Worm (Caenorhabditis elegans) whole organism, L4 larva: Measurements from ENCODE around the gene ifbp-1.

Experiments used
- Y5F2A.4 ChIP-seq: fragments of 200-800 bp; sonication (Bioruptor generic); optimal IDR thresholded peaks from 2 replicates; lab custom pipeline; 2018; ENCODE audit warnings: mild to moderate bottlenecking, missing genetic modification characterization, missing compliant biosample characterization
- aha-1 ChIP-seq: fragments of 150-350 bp; peaks from one replicate; lab custom pipeline; 2014; ENCODE audit warnings: missing biosample characterization, missing genetic modification characterization
- daf-19 ChIP-seq: fragments of 200-800 bp; sonication (Bioruptor generic); conservative IDR thresholded peaks from 2 replicates; pipeline ENCODE4 v1.3.6; 2022; ENCODE audit warnings: missing genetic modification characterization, missing compliant biosample characterization
- lim-7 ChIP-seq: fragments of 200-800 bp; sonication (Bioruptor generic); IDR thresholded peaks from 2 replicates; pipeline ENCODE4 v1.3.6; 2022; ENCODE audit warnings: missing genetic modification characterization, missing compliant biosample characterization
- lin-13 ChIP-seq: fragments of 150-350 bp; optimal IDR thresholded peaks from 2 replicates; lab custom pipeline; 2014; ENCODE audit warnings: missing biosample characterization, missing genetic modification reagents, missing genetic modification characterization
- mdl-1 ChIP-seq, 2 experiments: fragments of 150-350 bp in 1 of 2; sonication (generic microtip) in 1 of 2; optimal IDR thresholded peaks; 2 replicates each; lab custom pipeline; 2014 to 2017; ENCODE audit warnings: missing biosample characterization in 2 of 2, missing genetic modification characterization in 2 of 2
- nhr-25 ChIP-seq: sonication (generic microtip); optimal IDR thresholded peaks from 2 replicates; lab custom pipeline; 2017; ENCODE audit warnings: missing genetic modification characterization, mild to moderate bottlenecking, missing compliant biosample characterization, antibody characterized with exemption, moderate library complexity, borderline replicate concordance; ENCODE audit not compliant: insufficient read depth
- nhr-28 ChIP-seq: fragments of 150-350 bp; optimal IDR thresholded peaks from 2 replicates; lab custom pipeline; 2014; ENCODE audit warnings: missing biosample characterization, missing genetic modification characterization
- nhr-48 ChIP-seq: sonication (generic microtip); optimal IDR thresholded peaks from 2 replicates; lab custom pipeline; 2016; ENCODE audit warnings: mild to moderate bottlenecking, missing genetic modification characterization, missing compliant biosample characterization
- nhr-6 ChIP-seq: fragments of 150-350 bp; optimal IDR thresholded peaks from 2 replicates; lab custom pipeline; 2014; ENCODE audit warnings: missing biosample characterization, missing genetic modification characterization
- spr-1 ChIP-seq: sonication (generic microtip); optimal IDR thresholded peaks from 2 replicates; lab custom pipeline; 2016; ENCODE audit warnings: mild to moderate bottlenecking, missing genetic modification characterization, missing compliant biosample characterization
- unc-130 ChIP-seq: sonication (generic microtip); optimal IDR thresholded peaks from 2 replicates; lab custom pipeline; 2016; ENCODE audit warnings: missing genetic modification reagents, missing genetic modification characterization, missing compliant biosample characterization
- unc-62 ChIP-seq, 3 experiments: fragments of 150-350 bp in 1 of 3; sonication (generic microtip); optimal IDR thresholded peaks in 2 of 3; peaks in 1 of 3; 1 replicate in 1 of 3; 2 replicates in 2 of 3; lab custom pipeline; 2014 to 2017; ENCODE audit warnings: missing biosample characterization in 3 of 3, missing genetic modification characterization in 3 of 3, missing genetic modification reagents in 3 of 3, missing genotype in 1 of 3

DNA sequence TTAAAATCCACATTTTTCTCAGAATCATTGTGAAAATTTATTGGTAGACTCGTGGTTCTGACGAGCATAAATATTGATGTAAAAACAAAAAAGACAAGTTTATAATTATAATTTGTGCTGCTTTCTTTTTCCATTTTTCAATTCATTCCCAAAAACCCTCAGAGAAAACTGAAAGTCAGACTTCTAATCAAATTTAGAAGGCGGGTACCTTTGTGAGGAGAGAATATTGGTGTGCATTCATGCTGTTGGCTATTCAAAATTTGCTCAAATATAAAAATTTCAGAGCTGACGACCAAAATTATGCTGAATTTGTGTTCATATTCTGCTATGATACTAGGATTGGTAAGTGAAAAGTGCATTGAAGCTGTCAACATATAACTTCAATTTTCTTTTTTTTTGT, 13.0 kb downstream of the ifbp-1 start, which contains the start of gene srx-125:
- TF ChIP-seq lim-7 (GFP tag; lab: Robert Waterston, UW) (no peak), mdl-1 (tag; optimal IDR thresholded peaks at IDR 0.05; lab: Kevin White, UChicago) (no peak), spr-1 (no peak), nhr-25 (tag; lab: Kevin White, UChicago) (no peak), nhr-6 (tag; lab: Kevin White, UChicago) (no peak), nhr-48 (tag; lab: Kevin White, UChicago) (no peak), nhr-28 (tag; lab: Kevin White, UChicago) (no peak), aha-1 (tag; lab: Kevin White, UChicago) (no peak), unc-130 (GFP tag; lab: Kevin White, UChicago) (no peak), lin-13 (GFP tag; lab: Kevin White, UChicago) (no peak), daf-19 (GFP tag; lab: Robert Waterston, UW) (no peak), unc-62 (GFP tag; optimal IDR thresholded peaks at IDR 0.05 in 1 of 2; lab: Kevin White, UChicago) (peak in 1 of 2 experiments; percentile 46), unc-62 (tag; optimal IDR thresholded peaks at IDR 0.05; lab: Kevin White, UChicago) (no peak), Y5F2A.4 (no peak)
